Fruit fly (Drosophila melanogaster) whole organism: ENCODE results near the gene Ocho.

Experiments
- EcR ChIP-seq, 2 experiments: fragments of >200 bp; optimal IDR thresholded peaks; 2 replicates each; lab custom pipeline; 2017; ENCODE audit warnings: missing biosample characterization in 2 of 2, missing genetic modification characterization in 2 of 2, missing genetic modification reagents in 2 of 2
- psq ChIP-seq: fragments of >200 bp; optimal IDR thresholded peaks from 2 replicates; lab custom pipeline; 2017
- usp ChIP-seq: fragments of >200 bp; optimal IDR thresholded peaks from 2 replicates; lab custom pipeline; 2017; ENCODE audit warnings: missing biosample characterization, missing genetic modification characterization, mixed read lengths

DNA sequence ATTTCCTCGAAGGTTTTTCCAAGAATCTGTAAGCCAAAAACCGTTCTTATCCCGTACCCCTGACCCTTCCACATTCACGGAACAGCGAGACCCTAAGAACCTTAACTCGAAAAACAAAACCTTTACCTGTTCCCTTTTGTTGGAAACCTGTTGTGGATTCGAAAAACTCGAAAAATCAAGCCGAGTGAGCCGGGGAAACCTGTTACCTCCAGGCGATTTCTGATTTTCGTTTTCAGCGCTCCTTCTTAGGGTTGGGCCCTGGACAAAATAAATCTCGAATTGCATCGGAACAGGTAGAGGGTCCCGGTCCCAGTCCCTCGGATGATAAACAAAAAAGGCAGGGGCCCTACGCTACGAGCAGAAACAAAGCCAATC, 1.4 kb upstream of the Ocho start:
- TF ChIP-seq usp, result no peak
- no peak for TF ChIP-seq psq (lab: Kevin White, UChicago)
- no peak for TF ChIP-seq EcR (GFP tag; optimal IDR thresholded peaks at IDR 0.05; lab: Kevin White, UChicago)
